Worm (Caenorhabditis elegans): ENCODE results near the gene M03B6.4.

DNA sequence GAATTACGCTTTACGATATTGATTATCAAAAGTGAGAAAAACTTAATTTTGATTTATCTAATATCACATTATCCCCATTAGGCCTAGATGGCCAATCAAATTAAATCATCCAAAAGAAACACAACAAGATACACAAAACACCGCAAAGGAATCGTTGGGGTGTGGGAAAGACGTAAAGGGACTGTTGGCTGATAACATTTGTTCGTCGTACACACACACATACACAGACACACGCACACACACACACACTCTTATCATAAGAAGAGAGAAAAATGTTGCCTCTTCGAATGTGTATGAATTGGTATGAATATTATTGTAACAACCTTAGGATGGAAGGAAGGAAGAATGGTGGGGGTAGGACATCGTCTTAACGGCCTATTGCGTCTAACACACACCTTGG, 26.5 kb downstream of the M03B6.4 start:
- TF ChIP-seq nhr-76 (tag; optimal IDR thresholded peaks at IDR 0.05), result no peak
- TF ChIP-seq nhr-28 (tag; optimal IDR thresholded peaks at IDR 0.05), result no peak
- no peak for TF ChIP-seq nhr-25 (tag; optimal IDR thresholded peaks at IDR 0.05)
- no peak for TF ChIP-seq ama-1 (optimal IDR thresholded peaks at IDR 0.05)
- TF ChIP-seq fos-1 (tag; optimal IDR thresholded peaks at IDR 0.05), result no peak
- no peak for TF ChIP-seq sea-2 (GFP tag; optimal IDR thresholded peaks at IDR 0.05)
- no peak for TF ChIP-seq nhr-237 (tag; optimal IDR thresholded peaks at IDR 0.05)
